Worm (Caenorhabditis elegans): ENCODE data around the gene sgca-1.

Gene sgca-1

DNA sequence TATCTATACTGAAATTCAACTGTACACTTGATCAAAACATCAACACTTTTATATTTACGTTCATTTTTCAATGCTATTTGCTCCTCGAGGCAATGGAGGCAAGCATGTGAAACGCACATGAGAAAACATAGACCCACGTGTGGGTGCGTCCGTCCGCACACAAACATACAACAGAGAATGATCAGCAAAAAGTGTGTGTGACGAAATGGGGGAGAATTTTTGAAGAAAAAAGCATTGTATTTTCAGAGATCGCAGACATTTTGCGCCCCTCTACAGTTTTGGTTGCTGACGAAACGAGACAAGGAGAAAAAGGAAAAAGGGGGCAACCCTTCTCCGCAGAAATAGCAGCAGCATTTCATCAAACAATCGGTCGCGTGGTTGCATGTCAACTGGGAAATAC lies 39.2 kb downstream of the sgca-1 start:
- TF ChIP-seq tab-1 (GFP tag; IDR thresholded peaks at IDR 0.05) (no peak), T22C8.4 (GFP tag; IDR thresholded peaks at IDR 0.05) (no peak), flt-1 (GFP tag; IDR thresholded peaks at IDR 0.05) (no peak), ztf-29 (GFP tag; IDR thresholded peaks at IDR 0.05) (no peak), ref-1 (GFP tag; conservative IDR thresholded peaks at IDR 0.05) (no peak), klf-2 (GFP tag; conservative IDR thresholded peaks at IDR 0.05) (no peak), cog-1 (tag; optimal IDR thresholded peaks at IDR 0.05) (no peak), ztf-23 (GFP tag; IDR thresholded peaks at IDR 0.05) (no peak), med-1 (GFP tag; optimal IDR thresholded peaks at IDR 0.05; ENCODE audit: insufficient read depth) (no peak)

ce11 chrX:6749124-6749822 lies 40.1 kb downstream of the sgca-1 start:
- TF ChIP-seq flt-1 (GFP tag; IDR thresholded peaks at IDR 0.05) (no peak), ztf-23 (GFP tag; IDR thresholded peaks at IDR 0.05) (no peak), klf-2 (GFP tag; conservative IDR thresholded peaks at IDR 0.05) (no peak), med-1 (GFP tag; optimal IDR thresholded peaks at IDR 0.05; ENCODE audit: insufficient read depth) (no peak), ref-1 (GFP tag; conservative IDR thresholded peaks at IDR 0.05) (no peak), tab-1 (GFP tag; IDR thresholded peaks at IDR 0.05) (no peak), ztf-29 (GFP tag; IDR thresholded peaks at IDR 0.05) (no peak), T22C8.4 (GFP tag; IDR thresholded peaks at IDR 0.05) (no peak), cog-1 (tag; optimal IDR thresholded peaks at IDR 0.05) (no peak)

DNA sequence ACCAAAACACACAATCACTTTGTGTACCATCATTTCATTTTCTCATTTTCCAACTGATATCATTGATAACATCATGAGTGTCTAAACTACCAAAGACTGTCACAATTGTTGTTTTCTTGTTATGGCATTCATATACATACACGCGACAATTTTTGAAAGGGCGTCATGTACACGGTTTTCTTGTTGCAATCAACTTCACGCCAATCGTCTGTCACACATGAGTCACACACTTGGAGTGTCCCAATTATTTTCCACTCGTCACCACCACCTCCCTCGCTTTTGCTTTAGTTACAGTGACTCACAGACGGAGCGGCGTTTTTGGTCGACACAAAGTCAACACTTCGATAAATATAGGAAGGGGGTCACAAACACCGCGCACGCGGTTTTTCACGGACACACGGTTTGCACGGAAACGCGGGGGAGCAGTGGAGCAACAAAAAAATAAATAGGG lies 41.4 kb downstream of the sgca-1 start:
- TF ChIP-seq flt-1 (GFP tag; IDR thresholded peaks at IDR 0.05): no peak
- no peak for TF ChIP-seq ref-1 (GFP tag; conservative IDR thresholded peaks at IDR 0.05)
- no peak for TF ChIP-seq tab-1 (GFP tag; IDR thresholded peaks at IDR 0.05)
- no peak for TF ChIP-seq ztf-29 (GFP tag; IDR thresholded peaks at IDR 0.05)

- TF ChIP-seq ztf-23 (GFP tag; IDR thresholded peaks at IDR 0.05) (no peak), ref-1 (GFP tag; conservative IDR thresholded peaks at IDR 0.05) (no peak), cog-1 (tag; optimal IDR thresholded peaks at IDR 0.05) (no peak), klf-2 (GFP tag; conservative IDR thresholded peaks at IDR 0.05) (no peak), flt-1 (GFP tag; IDR thresholded peaks at IDR 0.05) (no peak), med-1 (GFP tag; optimal IDR thresholded peaks at IDR 0.05; ENCODE audit: insufficient read depth) (no peak), T22C8.4 (GFP tag; IDR thresholded peaks at IDR 0.05) (no peak), ztf-29 (GFP tag; IDR thresholded peaks at IDR 0.05) (no peak), tab-1 (GFP tag; IDR thresholded peaks at IDR 0.05) (no peak)
Measured at ce11 chrX:6746849-6747248, 42.5 kb downstream of the sgca-1 start.

DNA sequence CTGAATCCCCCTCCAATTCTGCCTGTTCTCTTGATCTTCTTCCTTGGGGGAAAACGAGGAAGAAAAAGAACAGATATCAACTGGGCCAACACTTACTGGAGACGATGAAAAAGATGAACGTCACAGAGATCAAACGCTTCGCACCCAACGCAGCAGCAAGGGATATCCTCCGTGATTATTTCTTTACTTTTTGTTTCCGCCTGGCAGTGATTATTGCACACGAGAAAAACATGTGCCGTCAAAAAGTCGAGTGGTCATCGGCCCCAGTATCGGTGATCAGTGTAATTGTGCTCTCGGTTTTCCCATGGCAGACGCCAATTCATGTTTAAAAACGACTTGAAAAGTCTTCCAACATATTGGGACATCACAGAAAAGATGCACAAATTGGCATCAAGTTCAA lies 43.8 kb downstream of the sgca-1 start:
- no peak for TF ChIP-seq flt-1 (GFP tag; IDR thresholded peaks at IDR 0.05)
- TF ChIP-seq T22C8.4 (GFP tag; IDR thresholded peaks at IDR 0.05): no peak

DNA sequence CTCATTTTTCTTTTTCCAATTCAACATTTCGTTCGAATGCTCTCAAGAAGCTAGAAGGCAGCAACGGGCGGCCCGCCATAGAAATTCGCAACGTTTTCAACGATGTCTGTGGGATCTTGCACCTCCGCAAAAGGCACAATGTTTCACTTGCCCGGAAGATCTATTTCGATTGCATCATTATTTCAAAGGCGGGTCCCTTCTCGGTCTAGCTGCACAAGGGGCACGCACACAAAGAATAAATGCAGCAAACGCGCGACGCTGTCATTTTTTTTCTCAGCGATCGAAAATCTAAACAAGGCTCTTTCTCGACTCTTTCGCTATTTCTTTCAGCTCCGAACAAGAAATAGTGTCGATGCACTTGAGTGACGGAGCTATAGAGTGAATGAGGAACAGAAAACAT lies 44.4 kb downstream of the sgca-1 start:
- TF ChIP-seq T22C8.4 (GFP tag; IDR thresholded peaks at IDR 0.05): no peak
- TF ChIP-seq med-1 (GFP tag; optimal IDR thresholded peaks at IDR 0.05; ENCODE audit: insufficient read depth): no peak
- TF ChIP-seq ztf-23 (GFP tag; IDR thresholded peaks at IDR 0.05): no peak
- no peak for TF ChIP-seq ref-1 (GFP tag; conservative IDR thresholded peaks at IDR 0.05)
- TF ChIP-seq klf-2 (GFP tag; conservative IDR thresholded peaks at IDR 0.05): no peak
- no peak for TF ChIP-seq tab-1 (GFP tag; IDR thresholded peaks at IDR 0.05)
- TF ChIP-seq flt-1 (GFP tag; IDR thresholded peaks at IDR 0.05): no peak
- no peak for TF ChIP-seq cog-1 (tag; optimal IDR thresholded peaks at IDR 0.05)
- no peak for TF ChIP-seq ztf-29 (GFP tag; IDR thresholded peaks at IDR 0.05)

DNA sequence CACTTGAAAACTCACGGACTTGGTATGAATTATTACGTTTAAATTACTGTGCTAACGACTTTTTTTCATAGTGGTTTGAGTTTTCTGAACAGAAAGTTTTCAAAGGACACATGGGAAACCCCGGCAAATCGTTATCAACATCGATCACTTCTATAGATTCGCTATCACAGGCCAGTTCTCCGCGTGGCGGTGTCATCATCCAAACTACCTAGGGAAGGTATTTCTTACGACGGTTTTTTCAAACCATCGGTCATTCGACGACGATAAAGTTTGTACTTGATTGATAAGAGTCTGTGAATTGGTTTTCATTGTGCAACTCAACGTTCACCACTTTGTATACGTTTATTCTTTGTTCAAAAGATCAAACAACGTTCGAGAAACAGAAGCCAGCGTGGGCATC lies 44.8 kb downstream of the sgca-1 start:
- TF ChIP-seq T22C8.4 (GFP tag; IDR thresholded peaks at IDR 0.05) (no peak), tab-1 (GFP tag; IDR thresholded peaks at IDR 0.05) (no peak), ztf-23 (GFP tag; IDR thresholded peaks at IDR 0.05) (no peak), klf-2 (GFP tag; conservative IDR thresholded peaks at IDR 0.05) (no peak)

- peak; percentile 14 for TF ChIP-seq cog-1 (tag; optimal IDR thresholded peaks at IDR 0.05)
- TF ChIP-seq klf-2 (GFP tag; conservative IDR thresholded peaks at IDR 0.05): no peak
Measured at ce11 chrX:6743853-6744346, 45.4 kb downstream of the sgca-1 start.

DNA sequence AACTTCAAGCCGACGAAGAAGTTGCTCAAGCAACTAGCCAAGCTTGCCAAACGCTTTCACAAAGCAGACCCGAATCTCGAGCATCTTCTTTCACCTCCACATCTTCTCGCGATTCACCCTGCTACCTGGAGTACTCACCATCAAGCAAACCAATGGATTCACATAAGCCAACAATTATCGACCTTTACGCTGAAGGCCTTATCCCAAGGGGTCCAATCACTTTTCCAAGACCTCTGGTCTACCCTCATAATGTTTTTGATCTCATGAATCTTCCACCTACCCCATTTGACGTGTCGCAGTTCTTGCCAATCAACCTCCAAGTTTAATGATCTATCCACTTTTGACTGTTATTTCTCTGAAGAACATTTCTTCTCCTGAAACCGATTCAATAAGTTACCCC lies 46.0 kb downstream of the sgca-1 start:
- TF ChIP-seq T22C8.4 (GFP tag; IDR thresholded peaks at IDR 0.05) (no peak), ztf-29 (GFP tag; IDR thresholded peaks at IDR 0.05) (no peak), tab-1 (GFP tag; IDR thresholded peaks at IDR 0.05) (no peak), ref-1 (GFP tag; conservative IDR thresholded peaks at IDR 0.05) (no peak), cog-1 (tag; optimal IDR thresholded peaks at IDR 0.05) (no peak), med-1 (GFP tag; optimal IDR thresholded peaks at IDR 0.05; ENCODE audit: insufficient read depth) (no peak), ztf-23 (GFP tag; IDR thresholded peaks at IDR 0.05) (no peak), flt-1 (GFP tag; IDR thresholded peaks at IDR 0.05) (no peak)

DNA sequence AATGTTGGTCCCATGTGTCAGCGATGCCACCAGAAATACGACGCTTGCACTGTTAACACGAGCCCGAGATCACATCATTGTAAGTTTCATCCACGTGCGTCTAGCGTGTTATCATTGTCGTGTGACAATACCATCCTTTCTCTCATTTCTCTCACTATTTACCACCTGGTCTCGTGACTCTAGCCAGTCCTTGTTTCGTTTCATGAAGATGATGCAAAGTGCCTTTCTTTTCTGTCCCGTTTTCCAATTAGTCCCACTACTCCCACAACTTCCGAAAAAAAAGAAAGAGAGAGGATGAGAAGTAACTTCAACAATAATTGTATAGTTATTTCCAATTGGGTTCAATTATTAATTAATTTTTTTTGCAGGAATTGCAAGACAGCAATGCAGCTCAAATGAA lies 46.5 kb downstream of the sgca-1 start:
- no peak for TF ChIP-seq flt-1 (GFP tag; IDR thresholded peaks at IDR 0.05)
- TF ChIP-seq ztf-29 (GFP tag; IDR thresholded peaks at IDR 0.05): no peak
- TF ChIP-seq klf-2 (GFP tag; conservative IDR thresholded peaks at IDR 0.05): no peak
- TF ChIP-seq ztf-23 (GFP tag; IDR thresholded peaks at IDR 0.05): no peak
- no peak for TF ChIP-seq ref-1 (GFP tag; conservative IDR thresholded peaks at IDR 0.05)
- no peak for TF ChIP-seq med-1 (GFP tag; optimal IDR thresholded peaks at IDR 0.05; ENCODE audit: insufficient read depth)
- TF ChIP-seq T22C8.4 (GFP tag; IDR thresholded peaks at IDR 0.05): no peak
- TF ChIP-seq cog-1 (tag; optimal IDR thresholded peaks at IDR 0.05): no peak
- TF ChIP-seq tab-1 (GFP tag; IDR thresholded peaks at IDR 0.05): no peak

Data from whole organism, midembryonic.